Worm (Caenorhabditis elegans) whole organism, early embryonic: ENCODE data around the gene tbc-7.

Experiments
- B0310.2 ChIP-seq: sonication (generic microtip); optimal IDR thresholded peaks from 2 replicates; lab custom pipeline; 2016; ENCODE audit warnings: mild to moderate bottlenecking, missing genetic modification characterization, missing compliant biosample characterization
- F13C5.2 ChIP-seq: sonication (generic microtip); optimal IDR thresholded peaks from 2 replicates; lab custom pipeline; 2017; ENCODE audit warnings: mild to moderate bottlenecking, missing genetic modification characterization, inconsistent platforms, missing compliant biosample characterization
- aly-1 ChIP-seq: sonication (generic microtip); optimal IDR thresholded peaks from 2 replicates; lab custom pipeline; 2016; ENCODE audit warnings: missing genetic modification characterization, missing compliant biosample characterization
- ama-1 ChIP-seq: fragments of 150-350 bp; optimal IDR thresholded peaks from 2 replicates; lab custom pipeline; 2014
- ceh-13 ChIP-seq: fragments of 200-800 bp; sonication (Bioruptor generic); optimal IDR thresholded peaks from 2 replicates; lab custom pipeline; 2018; ENCODE audit warnings: mild to moderate bottlenecking, missing genetic modification characterization, missing compliant biosample characterization
- ceh-36 ChIP-seq: sonication (generic microtip); optimal IDR thresholded peaks from 2 replicates; lab custom pipeline; 2016; ENCODE audit warnings: missing genetic modification characterization, inconsistent platforms, missing compliant biosample characterization
- ets-7 ChIP-seq: sonication (generic microtip); optimal IDR thresholded peaks from 2 replicates; lab custom pipeline; 2016; ENCODE audit warnings: missing genotype, missing genetic modification characterization, missing compliant biosample characterization
- flt-1 ChIP-seq: fragments of 200-800 bp; sonication (Bioruptor generic); IDR thresholded peaks from 2 replicates; pipeline ENCODE4 v1.3.6; 2022; ENCODE audit warnings: missing genetic modification characterization, missing compliant biosample characterization
- hmbx-1 ChIP-seq: sonication (generic microtip); optimal IDR thresholded peaks from 2 replicates; lab custom pipeline; 2016; ENCODE audit warnings: mild to moderate bottlenecking, missing genetic modification characterization, missing compliant biosample characterization
- hmg-4 ChIP-seq: fragments of 200-800 bp; sonication (Bioruptor generic); optimal IDR thresholded peaks from 2 replicates; lab custom pipeline; 2018; ENCODE audit warnings: mild to moderate bottlenecking, missing genetic modification characterization, missing compliant biosample characterization
- hnd-1 ChIP-seq: sonication (generic microtip); optimal IDR thresholded peaks from 2 replicates; lab custom pipeline; 2016; ENCODE audit warnings: missing genetic modification characterization, missing compliant biosample characterization
- pes-1 ChIP-seq: fragments of 200-800 bp; sonication (Bioruptor generic); IDR thresholded peaks from 2 replicates; pipeline ENCODE4 v1.3.6; 2022; ENCODE audit warnings: missing genetic modification reagents, missing genetic modification characterization, missing compliant biosample characterization
- scrt-1 ChIP-seq: fragments of 200-800 bp; sonication (Bioruptor generic); IDR thresholded peaks from 2 replicates; pipeline ENCODE4 v1.3.6; 2022; ENCODE audit warnings: missing genetic modification characterization, missing compliant biosample characterization
- sea-1 ChIP-seq: fragments of 200-800 bp; sonication (Bioruptor generic); conservative IDR thresholded peaks from 2 replicates; pipeline ENCODE4 v1.3.6; 2022; ENCODE audit warnings: missing genetic modification characterization, missing compliant biosample characterization
- tbx-11 ChIP-seq: fragments of 200-800 bp; sonication (Bioruptor generic); IDR thresholded peaks from 2 replicates; pipeline ENCODE4 v1.3.6; 2022; ENCODE audit warnings: missing genetic modification characterization, missing compliant biosample characterization
- tbx-37 ChIP-seq: fragments of 200-800 bp; sonication (Bioruptor generic); conservative IDR thresholded peaks from 2 replicates; pipeline ENCODE4 v1.3.6; 2022; ENCODE audit warnings: missing genetic modification reagents, missing genetic modification characterization, missing compliant biosample characterization
- tra-4 ChIP-seq: sonication (generic microtip); optimal IDR thresholded peaks from 2 replicates; lab custom pipeline; 2017; ENCODE audit warnings: missing genetic modification characterization, missing compliant biosample characterization

tbc-7 gene

ce11 chrX:5133980-5134379 is at the start of gene tbc-7:
Gene tbc-7 (plus strand): TSS chrX:5134280.
- no peak for TF ChIP-seq flt-1
- TF ChIP-seq sea-1 (GFP tag; lab: Robert Waterston, UW) = no peak
- no peak for TF ChIP-seq ceh-13 (GFP tag; lab: Kevin White, UChicago)
- TF ChIP-seq hnd-1 (tag; lab: Kevin White, UChicago) = no peak
- no peak for TF ChIP-seq ceh-36 (tag; lab: Kevin White, UChicago)
- no peak for TF ChIP-seq tra-4
- TF ChIP-seq B0310.2 (tag; lab: Kevin White, UChicago) = no peak
- no peak for TF ChIP-seq scrt-1
- no peak for TF ChIP-seq ets-7 (tag; lab: Kevin White, UChicago)
- TF ChIP-seq hmbx-1 (tag; lab: Kevin White, UChicago) = no peak
- TF ChIP-seq ama-1 (lab: Kevin White, UChicago) = no peak
- no peak for TF ChIP-seq tbx-37 (GFP tag; lab: Robert Waterston, UW)
- TF ChIP-seq tbx-11 (GFP tag; lab: Robert Waterston, UW) = no peak
- no peak for TF ChIP-seq pes-1 (GFP tag; lab: Robert Waterston, UW)
- TF ChIP-seq aly-1 = no peak
- no peak for TF ChIP-seq hmg-4

- TF ChIP-seq ama-1 (lab: Kevin White, UChicago) = no peak
- no peak for TF ChIP-seq hnd-1 (tag; lab: Kevin White, UChicago)
- TF ChIP-seq ceh-13 (GFP tag; lab: Kevin White, UChicago) = no peak
- TF ChIP-seq hmg-4 = no peak
- no peak for TF ChIP-seq F13C5.2 (tag; lab: Kevin White, UChicago)
Measured at ce11 chrX:5084495-5084894, 49.6 kb upstream of the tbc-7 start, which contains the start of gene ets-5. Gene ets-5 (minus strand): TSS chrX:5084526.

- TF ChIP-seq hnd-1 (tag; lab: Kevin White, UChicago) (peak; percentile 91), tbx-11 (GFP tag; lab: Robert Waterston, UW) (peak; percentile 98), tbx-37 (GFP tag; lab: Robert Waterston, UW) (peak; percentile 88), sea-1 (GFP tag; lab: Robert Waterston, UW) (peak; percentile 95), ceh-13 (GFP tag; lab: Kevin White, UChicago) (peak; percentile 94), tra-4 (peak; percentile 95), hmbx-1 (tag; lab: Kevin White, UChicago) (peak; percentile 88), scrt-1 (peak; percentile 97), hmg-4 (peak; percentile 98), pes-1 (GFP tag; lab: Robert Waterston, UW) (peak; percentile 96), ceh-36 (tag; lab: Kevin White, UChicago) (peak; percentile 94), aly-1 (peak; percentile 94), F13C5.2 (tag; lab: Kevin White, UChicago) (peak; percentile 98), flt-1 (peak; percentile 96), ets-7 (tag; lab: Kevin White, UChicago) (peak; percentile 88), B0310.2 (tag; lab: Kevin White, UChicago) (peak; percentile 95), ama-1 (lab: Kevin White, UChicago) (no peak)
Measured at ce11 chrX:5085465-5085864, 48.6 kb upstream of the tbc-7 start.

- TF ChIP-seq ceh-36 (tag; lab: Kevin White, UChicago) (no peak), hmbx-1 (tag; lab: Kevin White, UChicago) (no peak), ets-7 (tag; lab: Kevin White, UChicago) (no peak), hmg-4 (no peak), ceh-13 (GFP tag; lab: Kevin White, UChicago) (no peak), scrt-1 (no peak), ama-1 (lab: Kevin White, UChicago) (no peak), B0310.2 (tag; lab: Kevin White, UChicago) (no peak), tbx-11 (GFP tag; lab: Robert Waterston, UW) (no peak)
Measured at ce11 chrX:5086212-5086611, 47.9 kb upstream of the tbc-7 start.

- TF ChIP-seq hnd-1 (tag; lab: Kevin White, UChicago) (no peak), pes-1 (GFP tag; lab: Robert Waterston, UW) (no peak), B0310.2 (tag; lab: Kevin White, UChicago) (no peak), aly-1 (no peak), flt-1 (no peak), ceh-36 (tag; lab: Kevin White, UChicago) (no peak), ceh-13 (GFP tag; lab: Kevin White, UChicago) (no peak), tra-4 (no peak), ama-1 (lab: Kevin White, UChicago) (no peak), ets-7 (tag; lab: Kevin White, UChicago) (no peak), hmbx-1 (tag; lab: Kevin White, UChicago) (no peak), scrt-1 (no peak)
Measured at ce11 chrX:5087366-5087891, 46.7 kb upstream of the tbc-7 start, which contains the start of gene pnk-4. Gene pnk-4 (plus strand): TSS chrX:5087841.

ce11 chrX:5093997-5094396 is 40.1 kb upstream of the tbc-7 start:
- TF ChIP-seq ceh-36 (tag; lab: Kevin White, UChicago) = no peak
- no peak for TF ChIP-seq ama-1 (lab: Kevin White, UChicago)
- TF ChIP-seq aly-1 = no peak
- TF ChIP-seq pes-1 (GFP tag; lab: Robert Waterston, UW) = no peak
- no peak for TF ChIP-seq tbx-37 (GFP tag; lab: Robert Waterston, UW)
- TF ChIP-seq hnd-1 (tag; lab: Kevin White, UChicago) = no peak
- no peak for TF ChIP-seq flt-1

- TF ChIP-seq F13C5.2 (tag; lab: Kevin White, UChicago) (no peak), ceh-36 (tag; lab: Kevin White, UChicago) (no peak), tbx-11 (GFP tag; lab: Robert Waterston, UW) (no peak), tbx-37 (GFP tag; lab: Robert Waterston, UW) (no peak), ets-7 (tag; lab: Kevin White, UChicago) (no peak), hmbx-1 (tag; lab: Kevin White, UChicago) (no peak), pes-1 (GFP tag; lab: Robert Waterston, UW) (no peak), sea-1 (GFP tag; lab: Robert Waterston, UW) (no peak), flt-1 (no peak), ama-1 (lab: Kevin White, UChicago) (no peak), B0310.2 (tag; lab: Kevin White, UChicago) (no peak), ceh-13 (GFP tag; lab: Kevin White, UChicago) (no peak), tra-4 (no peak), aly-1 (no peak)
Measured at ce11 chrX:5096967-5097366, 37.1 kb upstream of the tbc-7 start, which contains the start of gene acn-1. Gene acn-1 (minus strand): TSS chrX:5097067.
